Worm (Caenorhabditis elegans): Measurements from ENCODE around the gene dmsr-7.

The dmsr-7 gene

DNA sequence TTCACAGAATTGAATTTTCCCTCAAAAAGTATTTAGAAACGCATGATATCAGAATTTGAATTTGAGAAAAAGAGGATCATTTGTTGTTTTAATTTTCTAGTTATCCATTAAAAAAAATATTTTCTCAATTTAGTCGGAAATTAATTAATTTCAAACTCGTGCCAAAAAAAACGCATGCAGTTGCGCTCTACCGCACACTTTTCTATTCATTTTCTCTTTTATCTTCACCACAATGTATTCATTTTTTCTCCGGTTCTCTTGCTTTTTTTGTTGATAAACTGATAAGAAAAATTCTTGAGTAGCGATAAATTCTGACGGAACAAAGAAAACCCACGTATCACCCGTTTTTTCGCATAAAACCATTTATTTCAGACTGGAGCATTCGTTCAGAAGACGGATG is 27.9 kb downstream of the dmsr-7 start, which contains the start of gene acl-6 (continued):
- no peak for TF ChIP-seq eyg-1 (tag; optimal IDR thresholded peaks at IDR 0.05)

DNA sequence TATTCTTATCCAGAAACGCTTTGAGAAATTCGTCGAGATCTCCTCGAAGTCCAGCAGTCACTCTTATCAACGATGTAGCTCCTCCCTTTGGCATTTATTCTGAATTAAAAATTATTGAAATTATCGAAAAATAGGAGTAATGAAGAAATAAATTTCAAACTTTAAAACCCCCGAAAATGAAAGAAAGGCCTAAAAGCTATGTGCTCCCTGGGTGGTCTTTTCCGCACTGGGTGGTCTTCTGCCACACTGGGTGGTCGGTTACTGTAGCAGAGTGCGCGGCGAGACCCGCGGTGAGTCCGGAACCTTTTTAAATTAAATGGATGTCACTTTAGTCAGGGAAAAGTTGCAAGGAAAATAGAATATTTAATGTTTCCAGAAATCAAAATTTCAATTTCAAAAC is 33.9 kb downstream of the dmsr-7 start, which contains the start of gene snpc-1.3:
TSS of gene snpc-1.3 (minus strand) at position 101 of the 400 bp plus-strand sequence.
- TF ChIP-seq odd-2 (tag; optimal IDR thresholded peaks at IDR 0.05) = no peak
- no peak for TF ChIP-seq tbx-2 (tag; optimal IDR thresholded peaks at IDR 0.05)
- no peak for TF ChIP-seq hlh-15 (tag; optimal IDR thresholded peaks at IDR 0.05)
- no peak for TF ChIP-seq pha-4 (tag; optimal IDR thresholded peaks at IDR 0.05)
- TF ChIP-seq che-1 (tag; optimal IDR thresholded peaks at IDR 0.05) = no peak
- TF ChIP-seq ceh-19 (GFP tag; optimal IDR thresholded peaks at IDR 0.05) = no peak
- no peak for TF ChIP-seq eyg-1 (tag; optimal IDR thresholded peaks at IDR 0.05)
- no peak for TF ChIP-seq ceh-14 (tag; optimal IDR thresholded peaks at IDR 0.05)
- TF ChIP-seq T23F11.4 (GFP tag; optimal IDR thresholded peaks at IDR 0.05) = no peak
- TF ChIP-seq C38D4.7 (GFP tag; optimal IDR thresholded peaks at IDR 0.05) = no peak
- no peak for TF ChIP-seq elt-2 (tag; optimal IDR thresholded peaks at IDR 0.05)
- no peak for TF ChIP-seq ceh-34 (tag; optimal IDR thresholded peaks at IDR 0.05)

DNA sequence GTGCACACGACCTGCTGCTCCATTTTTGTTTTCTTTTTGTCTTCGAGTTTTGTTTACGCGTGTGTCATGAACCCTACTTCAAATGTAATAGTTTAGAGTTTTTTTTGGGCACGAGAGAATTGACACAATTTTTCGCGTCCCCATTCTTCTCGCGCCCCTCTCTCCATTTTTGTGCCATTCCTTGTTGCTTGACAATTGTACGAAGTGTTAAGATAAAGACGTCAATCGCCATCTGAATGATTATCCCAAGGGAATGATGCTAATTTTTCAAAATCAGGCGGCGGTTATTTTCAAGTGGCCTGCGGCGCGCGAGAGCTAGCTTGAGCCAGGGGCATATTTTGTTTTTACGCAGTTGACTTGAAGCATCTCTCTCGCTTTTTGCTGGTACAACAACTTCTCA is 37.2 kb downstream of the dmsr-7 start:
- TF ChIP-seq ceh-2 (tag; optimal IDR thresholded peaks at IDR 0.05) = no peak
- no peak for TF ChIP-seq K09A11.1 (tag; optimal IDR thresholded peaks at IDR 0.05; ENCODE audit: insufficient read depth)
- TF ChIP-seq unc-86 (tag; optimal IDR thresholded peaks at IDR 0.05) = no peak

DNA sequence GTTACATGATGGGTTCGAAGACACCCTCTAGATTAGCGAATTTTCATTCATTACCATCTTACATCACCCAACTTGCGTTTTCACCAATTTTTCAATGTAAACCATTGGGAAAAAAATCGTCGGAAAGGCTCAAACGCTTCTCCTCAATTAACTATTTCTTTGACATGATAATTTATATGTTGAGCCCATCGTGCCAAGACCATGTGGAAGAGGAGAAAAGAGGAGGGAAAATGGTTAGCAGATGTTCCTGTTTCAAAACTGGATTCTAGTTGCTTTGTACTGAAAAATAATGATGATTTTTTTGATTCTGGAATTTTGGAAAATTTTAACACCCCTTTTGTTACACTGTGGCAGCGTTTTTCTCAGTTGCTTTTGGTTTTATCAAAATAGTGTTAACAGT is 38.9 kb downstream of the dmsr-7 start:
- TF ChIP-seq K09A11.1 (tag; optimal IDR thresholded peaks at IDR 0.05; ENCODE audit: insufficient read depth) (no peak), ttx-3 (tag; optimal IDR thresholded peaks at IDR 0.05) (no peak), ceh-18 (tag; optimal IDR thresholded peaks at IDR 0.05) (no peak), ahr-1 (tag; optimal IDR thresholded peaks at IDR 0.05) (no peak), hlh-6 (tag; optimal IDR thresholded peaks at IDR 0.05) (no peak), ceh-22 (tag; optimal IDR thresholded peaks at IDR 0.05) (no peak), zip-5 (tag; optimal IDR thresholded peaks at IDR 0.05) (no peak), pqm-1 (tag; optimal IDR thresholded peaks at IDR 0.05) (no peak), sox-4 (tag; optimal IDR thresholded peaks at IDR 0.05) (no peak), pha-4 (tag; optimal IDR thresholded peaks at IDR 0.05) (no peak), nfya-1 (tag; optimal IDR thresholded peaks at IDR 0.05) (no peak), C08G9.2 (tag; optimal IDR thresholded peaks at IDR 0.05) (no peak), ceh-19 (GFP tag; optimal IDR thresholded peaks at IDR 0.05) (no peak), dmd-4 (tag; optimal IDR thresholded peaks at IDR 0.05; ENCODE audit: borderline replicate concordance) (no peak), ets-4 (tag; optimal IDR thresholded peaks at IDR 0.05) (no peak), ceh-48 (tag; optimal IDR thresholded peaks at IDR 0.05) (no peak), ama-1 (optimal IDR thresholded peaks at IDR 0.05) (no peak), fkh-10 (GFP tag; optimal IDR thresholded peaks at IDR 0.05) (no peak), hlh-8 (tag; optimal IDR thresholded peaks at IDR 0.05) (no peak)

DNA sequence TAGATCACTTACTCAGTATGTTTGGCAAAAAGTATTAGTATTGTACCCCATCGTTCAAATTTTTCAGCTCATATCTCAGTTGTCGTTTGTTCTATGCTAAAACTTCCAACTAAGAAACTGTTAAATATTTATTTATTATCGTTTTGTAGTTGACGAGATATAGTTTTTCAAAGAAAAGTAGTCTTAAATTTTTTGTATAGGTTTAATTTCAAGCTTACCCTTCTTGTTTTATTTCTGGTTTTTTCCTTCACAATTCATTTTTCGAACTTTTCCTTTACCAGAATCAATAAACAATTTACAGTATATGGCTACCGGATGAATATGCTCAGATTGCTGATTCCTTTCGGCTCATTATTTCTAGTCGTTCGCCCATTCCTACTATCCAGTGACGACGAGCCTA is 40.7 kb downstream of the dmsr-7 start, which contains the start of gene F08F3.1:
TSS of gene F08F3.1 (plus strand) at position 301 of the 400 bp plus-strand sequence.
- no peak for TF ChIP-seq ztf-16 (tag; optimal IDR thresholded peaks at IDR 0.05)
- no peak for TF ChIP-seq T23F11.4 (GFP tag; optimal IDR thresholded peaks at IDR 0.05)
- TF ChIP-seq ceh-22 (tag; optimal IDR thresholded peaks at IDR 0.05) = no peak
- no peak for TF ChIP-seq ceh-9 (tag; optimal IDR thresholded peaks at IDR 0.05)
- TF ChIP-seq Y22D7AL.16 (tag; optimal IDR thresholded peaks at IDR 0.05) = no peak
- no peak for TF ChIP-seq mec-3 (tag; optimal IDR thresholded peaks at IDR 0.05; ENCODE audit: borderline replicate concordance)
- TF ChIP-seq che-1 (tag; optimal IDR thresholded peaks at IDR 0.05) = no peak
- no peak for TF ChIP-seq pha-4 (tag; optimal IDR thresholded peaks at IDR 0.05)
- TF ChIP-seq sox-4 (tag; optimal IDR thresholded peaks at IDR 0.05) = no peak
- TF ChIP-seq odd-2 (tag; optimal IDR thresholded peaks at IDR 0.05) = no peak
- TF ChIP-seq ceh-24 (tag; optimal IDR thresholded peaks at IDR 0.05) = no peak
- TF ChIP-seq tbx-7 (tag; optimal IDR thresholded peaks at IDR 0.05) = no peak
- TF ChIP-seq C08G9.2 (tag; optimal IDR thresholded peaks at IDR 0.05) = no peak
- no peak for TF ChIP-seq ceh-34 (tag; optimal IDR thresholded peaks at IDR 0.05)

All from whole organism, late embryonic.